Worm (Caenorhabditis elegans): ENCODE measurements around the gene T28D9.16.

Gene T28D9.16

DNA sequence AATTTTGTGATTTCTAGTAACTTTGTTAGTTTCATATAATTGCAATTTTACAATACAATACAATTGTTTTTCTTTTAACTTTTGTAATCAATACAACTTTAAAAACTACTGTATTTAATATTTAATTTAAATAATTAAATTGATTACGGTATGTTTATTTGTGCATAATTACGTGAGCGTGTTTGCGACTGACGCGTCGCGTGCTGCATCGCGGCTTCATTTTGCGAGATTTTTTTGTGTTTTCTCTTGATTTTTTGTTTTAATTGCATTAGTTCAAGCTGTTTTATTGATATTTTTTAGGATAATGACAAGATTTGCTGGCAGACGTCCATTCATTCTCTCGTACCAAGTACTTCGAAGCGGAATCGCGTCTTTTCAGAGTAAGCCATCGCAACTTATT, 1.2 kb downstream of the T28D9.16 start, which contains the start of gene T28D9.4:
Gene T28D9.4, plus strand, starts transcription at position 301 of the 400 bp plus-strand sequence.
- TF ChIP-seq lsl-1 (GFP tag; optimal IDR thresholded peaks at IDR 0.05), result peak; percentile 68
- no peak for TF ChIP-seq ztf-6 (GFP tag; IDR thresholded peaks at IDR 0.05)

DNA sequence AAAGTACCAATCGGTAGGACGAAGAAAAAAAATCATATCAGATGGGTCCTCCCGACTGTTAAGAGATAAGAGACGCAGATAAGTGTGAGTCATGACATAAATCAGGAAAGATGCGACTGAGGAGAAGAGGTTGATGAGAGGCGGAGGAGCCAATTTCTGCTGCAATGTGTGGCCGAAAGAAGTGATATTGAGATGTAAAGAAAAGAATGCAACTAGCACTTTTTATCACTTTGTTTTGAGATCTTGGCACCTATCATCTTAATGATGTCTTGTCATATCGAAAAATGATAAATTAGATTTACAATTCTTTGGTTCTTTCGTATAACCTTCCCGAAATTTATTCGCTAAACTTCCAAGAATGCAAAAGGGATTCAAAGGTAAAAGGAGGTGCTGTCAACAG, 6.6 kb downstream of the T28D9.16 start, which contains the start of gene del-10:
Gene del-10, minus strand, starts transcription at position 24 of the 400 bp plus-strand sequence.
- TF ChIP-seq mes-4 (tag; optimal IDR thresholded peaks at IDR 0.05) (no peak), zfh-2 (GFP tag; conservative IDR thresholded peaks at IDR 0.05) (no peak), F23B12.7 (tag; optimal IDR thresholded peaks at IDR 0.05; ENCODE audit: insufficient read depth) (no peak), somi-1 (GFP tag; optimal IDR thresholded peaks at IDR 0.05) (no peak)

ce11 chrII:6482762-6483161, 7.3 kb downstream of the T28D9.16 start:
- TF ChIP-seq snpc-1.3 (tag; optimal IDR thresholded peaks at IDR 0.05; ENCODE audit: insufficient read depth) (no peak), hmg-1.2 (GFP tag; IDR thresholded peaks at IDR 0.05) (no peak), lsl-1 (GFP tag; optimal IDR thresholded peaks at IDR 0.05) (no peak), nfya-2 (GFP tag; IDR thresholded peaks at IDR 0.05) (no peak)

- TF ChIP-seq Y95B8A.8 (GFP tag; IDR thresholded peaks at IDR 0.05) (no peak), rcor-1 (GFP tag; IDR thresholded peaks at IDR 0.05) (no peak), ceh-79 (tag; optimal IDR thresholded peaks at IDR 0.05) (no peak), T07F8.4 (tag; optimal IDR thresholded peaks at IDR 0.05) (no peak), pbrm-1 (GFP tag; IDR thresholded peaks at IDR 0.05) (no peak), lin-40 (tag; optimal IDR thresholded peaks at IDR 0.05) (no peak), nfya-2 (GFP tag; IDR thresholded peaks at IDR 0.05) (no peak), him-1 (tag; optimal IDR thresholded peaks at IDR 0.05) (no peak), sea-2 (GFP tag; IDR thresholded peaks at IDR 0.05) (no peak), nhr-80 (tag; optimal IDR thresholded peaks at IDR 0.05) (no peak), mel-28 (tag; optimal IDR thresholded peaks at IDR 0.05; ENCODE audit: borderline replicate concordance) (no peak), nhr-27 (tag; optimal IDR thresholded peaks at IDR 0.05) (no peak), nfya-1 (tag; optimal IDR thresholded peaks at IDR 0.05; ENCODE audit: borderline replicate concordance, insufficient read depth) (no peak), athp-1 (tag; optimal IDR thresholded peaks at IDR 0.05) (no peak), Y79H2A.3 (GFP tag; conservative IDR thresholded peaks at IDR 0.05) (no peak), akir-1 (GFP tag; optimal IDR thresholded peaks at IDR 0.05) (no peak), madf-6 (GFP tag; IDR thresholded peaks at IDR 0.05) (no peak), tbp1 (GFP tag; optimal IDR thresholded peaks at IDR 0.05) (no peak), hmg-20 (GFP tag; IDR thresholded peaks at IDR 0.05) (no peak)
Measured at ce11 chrII:6484876-6485526, 9.5 kb downstream of the T28D9.16 start, which contains the start of the genes lido-16 and plpp-1.2. Gene lido-16 (minus strand): TSS chrII:6484976. Gene plpp-1.2 (plus strand): TSS chrII:6485476.

DNA sequence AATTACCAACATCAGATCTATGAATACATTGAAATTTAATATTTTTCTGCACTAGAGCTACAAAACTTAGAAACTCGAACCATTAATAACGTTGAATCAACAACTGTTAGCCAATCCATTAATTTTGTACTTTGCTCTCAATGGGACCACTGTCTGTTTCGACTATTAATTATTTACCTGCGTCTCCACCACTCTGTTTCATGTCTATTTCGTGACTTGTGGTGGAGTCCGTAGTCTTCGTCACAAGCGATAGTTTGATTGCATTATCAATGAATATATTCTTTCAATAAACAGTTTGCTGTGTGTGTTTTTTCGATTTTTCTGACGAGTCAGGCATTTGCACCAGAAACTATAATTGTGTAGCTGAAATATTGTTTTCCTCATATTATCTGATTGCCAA, 10.9 kb downstream of the T28D9.16 start:
- TF ChIP-seq nhr-80 (tag; optimal IDR thresholded peaks at IDR 0.05), result peak; percentile 82
- no peak for TF ChIP-seq K11D2.4 (GFP tag; IDR thresholded peaks at IDR 0.05)
- no peak for TF ChIP-seq egrh-3 (GFP tag; IDR thresholded peaks at IDR 0.05)
- TF ChIP-seq snpc-1.3 (tag; optimal IDR thresholded peaks at IDR 0.05; ENCODE audit: insufficient read depth), result no peak
- no peak for TF ChIP-seq aptf-2 (GFP tag; conservative IDR thresholded peaks at IDR 0.05)
- no peak for TF ChIP-seq attf-6 (GFP tag; IDR thresholded peaks at IDR 0.05)
- 0 out of 2 replicates have a peak, but pooled peaks have one; percentile 24 for TF ChIP-seq cebp-1 (GFP tag; IDR thresholded peaks at IDR 0.05)
- TF ChIP-seq cebp-1 (tag; optimal IDR thresholded peaks at IDR 0.05), result no peak
- no peak for TF ChIP-seq ets-4 (GFP tag; optimal IDR thresholded peaks at IDR 0.05)
- TF ChIP-seq die-1 (tag; optimal IDR thresholded peaks at IDR 0.05), result no peak
- TF ChIP-seq dox-1 (GFP tag; IDR thresholded peaks at IDR 0.05), result no peak
- TF ChIP-seq sdz-38 (tag; optimal IDR thresholded peaks at IDR 0.05), result no peak
- no peak for TF ChIP-seq ztf-6 (GFP tag; IDR thresholded peaks at IDR 0.05)
- TF ChIP-seq attf-5 (GFP tag; optimal IDR thresholded peaks at IDR 0.05), result no peak
- TF ChIP-seq hsf-1 (GFP tag; IDR thresholded peaks at IDR 0.05), result no peak

All from whole organism, young adult.